Worm (Caenorhabditis elegans) whole organism, L2 larva: ENCODE data around the gene ins-11.

Experiments
- C34F6.9 ChIP-seq: fragments of 150-350 bp; optimal IDR thresholded peaks from 2 replicates; lab custom pipeline; 2014; ENCODE audit warnings: missing biosample characterization, missing genetic modification characterization
- F13H6.1 ChIP-seq: sonication (generic microtip); optimal IDR thresholded peaks from 2 replicates; lab custom pipeline; 2016; ENCODE audit warnings: missing genetic modification characterization, missing compliant biosample characterization
- R02D3.7 ChIP-seq: fragments of 150-350 bp; optimal IDR thresholded peaks from 2 replicates; lab custom pipeline; 2014; ENCODE audit warnings: missing biosample characterization, missing genetic modification characterization
- Y55F3AM.14 ChIP-seq: fragments of 200-800 bp; sonication (Bioruptor generic); optimal IDR thresholded peaks from 2 replicates; lab custom pipeline; 2018; ENCODE audit warnings: mild to moderate bottlenecking, missing genetic modification characterization, missing compliant biosample characterization
- ZK546.5 ChIP-seq: sonication (generic microtip); optimal IDR thresholded peaks from 2 replicates; lab custom pipeline; 2017; ENCODE audit warnings: missing biosample characterization, missing genetic modification characterization
- alr-1 ChIP-seq: fragments of 150-350 bp; optimal IDR thresholded peaks from 2 replicates; lab custom pipeline; 2014; ENCODE audit warnings: missing biosample characterization, missing genetic modification characterization
- aly-2 ChIP-seq: fragments of 150-350 bp; optimal IDR thresholded peaks from 2 replicates; lab custom pipeline; 2014; ENCODE audit warnings: missing biosample characterization, missing genetic modification characterization
- ama-1 ChIP-seq: fragments of 150-350 bp; optimal IDR thresholded peaks from 2 replicates; lab custom pipeline; 2018; ENCODE audit warnings: inconsistent platforms
- blmp-1 ChIP-seq: sonication (generic microtip); optimal IDR thresholded peaks from 2 replicates; lab custom pipeline; 2017; ENCODE audit warnings: missing genetic modification characterization, mild to moderate bottlenecking, missing compliant biosample characterization, antibody characterized with exemption, moderate library complexity; ENCODE audit not compliant: insufficient read depth
- ceh-16 ChIP-seq: fragments of 150-350 bp; optimal IDR thresholded peaks from 2 replicates; lab custom pipeline; 2014; ENCODE audit warnings: missing biosample characterization, missing genetic modification characterization
- ceh-82 ChIP-seq: fragments of 150-350 bp; optimal IDR thresholded peaks from 2 replicates; lab custom pipeline; 2014; ENCODE audit warnings: missing biosample characterization, missing genetic modification characterization
- crh-2 ChIP-seq: sonication (generic microtip); optimal IDR thresholded peaks from 2 replicates; lab custom pipeline; 2017; ENCODE audit warnings: missing biosample characterization, missing genetic modification characterization
- dmd-4 ChIP-seq: sonication (generic microtip); optimal IDR thresholded peaks from 2 replicates; lab custom pipeline; 2017; ENCODE audit warnings: missing biosample characterization, missing genetic modification characterization
- egl-27 ChIP-seq: sonication (generic microtip); optimal IDR thresholded peaks from 3 replicates; lab custom pipeline; 2017; ENCODE audit warnings: missing biosample characterization, missing genetic modification reagents, missing genetic modification characterization
- elt-1 ChIP-seq: fragments of 150-350 bp; optimal IDR thresholded peaks from 2 replicates; lab custom pipeline; 2014; ENCODE audit warnings: missing biosample characterization, missing genetic modification characterization
- elt-3 ChIP-seq: sonication (generic microtip); optimal IDR thresholded peaks from 2 replicates; lab custom pipeline; 2017; ENCODE audit warnings: missing biosample characterization, missing genetic modification characterization
- fos-1 ChIP-seq: fragments of 150-350 bp; optimal IDR thresholded peaks from 2 replicates; lab custom pipeline; 2014; ENCODE audit warnings: missing biosample characterization, missing genetic modification characterization
- lin-11 ChIP-seq: fragments of 150-350 bp; sonication (generic microtip); optimal IDR thresholded peaks from 2 replicates; lab custom pipeline; 2014; ENCODE audit warnings: missing biosample characterization, missing genetic modification characterization, inconsistent platforms, mixed read lengths
- lin-13 ChIP-seq: fragments of 150-350 bp; optimal IDR thresholded peaks from 2 replicates; lab custom pipeline; 2014; ENCODE audit warnings: missing biosample characterization, missing genetic modification reagents, missing genetic modification characterization
- lin-39 ChIP-seq: fragments of 150-350 bp; optimal IDR thresholded peaks from 2 replicates; lab custom pipeline; 2014; ENCODE audit warnings: missing biosample characterization, missing genetic modification reagents, missing genetic modification characterization
- lsy-2 ChIP-seq, 2 experiments: fragments of 150-350 bp in 1 of 2; sonication (generic microtip) in 1 of 2; optimal IDR thresholded peaks; 2 replicates each; lab custom pipeline; 2014 to 2017; ENCODE audit warnings: missing biosample characterization in 2 of 2, missing genetic modification characterization in 2 of 2
- mab-5 ChIP-seq: fragments of 150-350 bp; optimal IDR thresholded peaks from 2 replicates; lab custom pipeline; 2014; ENCODE audit warnings: missing biosample characterization, missing genetic modification characterization
- mbf-1 ChIP-seq: sonication (generic microtip); optimal IDR thresholded peaks from 2 replicates; lab custom pipeline; 2017; ENCODE audit warnings: missing biosample characterization, missing genetic modification characterization
- mdl-1 ChIP-seq, 2 experiments: fragments of 150-350 bp in 1 of 2; sonication (generic microtip) in 1 of 2; optimal IDR thresholded peaks; 2 replicates each; lab custom pipeline; 2017; ENCODE audit warnings: missing biosample characterization in 2 of 2, missing genetic modification characterization in 2 of 2
- nhr-11 ChIP-seq: fragments of 150-350 bp; optimal IDR thresholded peaks from 2 replicates; lab custom pipeline; 2014; ENCODE audit warnings: missing biosample characterization, missing genetic modification characterization
- nhr-12 ChIP-seq: fragments of 150-350 bp; optimal IDR thresholded peaks from 2 replicates; lab custom pipeline; 2014; ENCODE audit warnings: missing biosample characterization, missing genetic modification characterization
- nhr-129 ChIP-seq: fragments of 150-350 bp; optimal IDR thresholded peaks from 2 replicates; lab custom pipeline; 2014; ENCODE audit warnings: missing biosample characterization, missing genetic modification characterization
- nhr-21 ChIP-seq: fragments of 150-350 bp; optimal IDR thresholded peaks from 2 replicates; lab custom pipeline; 2014; ENCODE audit warnings: missing biosample characterization, missing genetic modification characterization
- nhr-23 ChIP-seq: fragments of 150-350 bp; optimal IDR thresholded peaks from 2 replicates; lab custom pipeline; 2014; ENCODE audit warnings: missing biosample characterization, missing genetic modification reagents, missing genetic modification characterization
- nhr-237 ChIP-seq: fragments of 150-350 bp; optimal IDR thresholded peaks from 2 replicates; lab custom pipeline; 2014; ENCODE audit warnings: missing biosample characterization, missing genetic modification characterization
- nhr-25 ChIP-seq: fragments of 150-350 bp; sonication (generic microtip); optimal IDR thresholded peaks from 3 replicates; lab custom pipeline; 2014; ENCODE audit warnings: missing biosample characterization, missing genetic modification characterization
- nhr-6 ChIP-seq: fragments of 150-350 bp; optimal IDR thresholded peaks from 2 replicates; lab custom pipeline; 2014; ENCODE audit warnings: missing biosample characterization, missing genetic modification characterization
- nhr-77 ChIP-seq: fragments of 150-350 bp; optimal IDR thresholded peaks from 2 replicates; lab custom pipeline; 2014; ENCODE audit warnings: missing biosample characterization, missing genetic modification characterization
- peb-1 ChIP-seq: fragments of 150-350 bp; optimal IDR thresholded peaks from 2 replicates; lab custom pipeline; 2014; ENCODE audit warnings: missing biosample characterization, missing genetic modification characterization
- sem-4 ChIP-seq: fragments of 150-350 bp; optimal IDR thresholded peaks from 2 replicates; lab custom pipeline; 2014; ENCODE audit warnings: missing biosample characterization, missing genetic modification reagents, missing genetic modification characterization
- skn-1 ChIP-seq: sonication (generic microtip); optimal IDR thresholded peaks from 2 replicates; lab custom pipeline; 2017; ENCODE audit warnings: missing biosample characterization, missing genetic modification characterization
- sma-3 ChIP-seq: sonication (generic microtip); optimal IDR thresholded peaks from 2 replicates; lab custom pipeline; 2016; ENCODE audit warnings: missing genetic modification reagents, missing genetic modification characterization, missing compliant biosample characterization
- sma-9 ChIP-seq, 2 experiments: fragments of 150-350 bp in 1 of 2; sonication (generic microtip) in 1 of 2; optimal IDR thresholded peaks; 2 replicates each; lab custom pipeline; 2014 to 2016; ENCODE audit warnings: missing genetic modification characterization in 2 of 2, mild to moderate bottlenecking in 1 of 2, missing biosample characterization in 1 of 2, missing compliant biosample characterization in 1 of 2, missing genetic modification reagents in 1 of 2, moderate library complexity in 1 of 2
- snpc-4 ChIP-seq: fragments of 150-350 bp; optimal IDR thresholded peaks from 2 replicates; lab custom pipeline; 2014; ENCODE audit warnings: missing biosample characterization, missing genetic modification characterization
- unc-39 ChIP-seq: fragments of 150-350 bp; optimal IDR thresholded peaks from 2 replicates; lab custom pipeline; 2014; ENCODE audit warnings: missing biosample characterization, missing genetic modification characterization
- unc-55 ChIP-seq: fragments of 150-350 bp; sonication (generic microtip); optimal IDR thresholded peaks from 3 replicates; lab custom pipeline; 2014; ENCODE audit warnings: missing biosample characterization, missing genetic modification reagents, missing genetic modification characterization
- unc-62 ChIP-seq: fragments of 150-350 bp; optimal IDR thresholded peaks from 2 replicates; lab custom pipeline; 2014; ENCODE audit warnings: missing biosample characterization, missing genetic modification reagents, missing genetic modification characterization
- zag-1 ChIP-seq: fragments of 150-350 bp; optimal IDR thresholded peaks from 2 replicates; lab custom pipeline; 2014; ENCODE audit warnings: missing biosample characterization, missing genetic modification characterization
- ztf-1 ChIP-seq: fragments of 200-800 bp; sonication (Bioruptor generic); conservative IDR thresholded peaks from 2 replicates; pipeline ENCODE4 v1.3.6; 2022; ENCODE audit warnings: missing genetic modification characterization, missing compliant biosample characterization
- ztf-11 ChIP-seq: sonication (generic microtip); optimal IDR thresholded peaks from 2 replicates; lab custom pipeline; 2017; ENCODE audit warnings: missing biosample characterization, missing genetic modification characterization
- ztf-4 ChIP-seq: fragments of 150-350 bp; optimal IDR thresholded peaks from 2 replicates; lab custom pipeline; 2014; ENCODE audit warnings: missing biosample characterization, missing genetic modification characterization

The ins-11 gene

DNA sequence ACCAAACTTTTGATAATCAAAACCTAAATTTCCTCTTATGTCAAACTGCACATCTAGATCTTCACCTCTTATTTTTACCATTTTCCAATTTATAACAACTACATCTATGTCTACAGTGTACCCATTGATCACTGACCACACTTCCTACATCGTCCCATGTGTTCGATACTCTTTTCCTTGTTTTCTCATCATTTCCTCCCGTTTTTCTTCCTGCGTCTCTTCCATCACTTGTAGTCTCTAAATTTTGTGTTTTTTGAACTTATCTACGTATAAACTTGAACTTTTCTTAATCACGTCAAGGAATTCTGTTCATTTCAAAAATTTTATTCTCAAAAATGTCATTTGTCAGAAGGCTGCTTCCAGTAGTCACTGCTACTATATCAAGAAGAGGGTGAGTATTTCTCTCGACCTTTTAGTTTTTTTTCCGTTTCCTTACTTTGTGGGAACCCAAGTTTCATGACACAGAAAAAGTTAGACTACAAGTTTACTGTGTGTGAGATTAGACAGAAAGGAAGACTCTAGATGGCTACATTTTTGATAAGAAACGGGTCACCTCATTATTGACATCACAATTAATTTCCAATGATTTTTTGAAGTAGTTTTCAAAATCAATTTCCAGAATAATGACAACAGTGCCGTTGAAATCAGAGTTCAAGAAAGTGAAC lies 15.7 kb downstream of the ins-11 start (continued):
- TF ChIP-seq nhr-12 (tag; lab: Kevin White, UChicago): no peak
- TF ChIP-seq nhr-25 (tag; lab: Kevin White, UChicago): peak; percentile 61

DNA sequence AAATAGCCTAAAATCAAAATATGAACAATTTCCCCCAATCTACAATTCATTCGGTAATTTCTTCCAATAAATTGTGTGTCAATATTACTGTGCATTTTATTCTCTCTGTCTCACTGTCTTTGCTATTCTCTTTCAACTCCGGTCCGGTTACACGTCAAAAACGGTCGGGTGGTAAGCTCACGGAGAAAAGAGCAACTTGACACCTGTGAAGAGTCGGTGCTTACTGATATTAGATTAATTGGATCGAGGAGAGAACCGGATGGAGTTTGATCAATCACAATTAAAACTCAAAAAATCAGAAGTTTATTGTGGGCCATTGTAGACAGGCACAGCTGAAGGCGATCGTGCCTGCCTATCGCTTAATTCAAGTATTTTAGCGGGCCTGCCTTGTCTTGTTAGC lies 18.4 kb downstream of the ins-11 start:
- TF ChIP-seq ceh-82 (no peak), sma-3 (GFP tag; lab: Kevin White, UChicago) (peak; percentile 2), nhr-6 (tag; lab: Kevin White, UChicago) (no peak), nhr-12 (tag; lab: Kevin White, UChicago) (no peak), elt-3 (tag; lab: Kevin White, UChicago) (no peak), ztf-4 (tag; lab: Kevin White, UChicago) (no peak), crh-2 (tag; lab: Kevin White, UChicago) (peak; percentile 10), lin-11 (tag; lab: Kevin White, UChicago) (no peak), ama-1 (lab: Kevin White, UChicago) (peak; percentile 6), R02D3.7 (tag; lab: Kevin White, UChicago) (no peak), unc-55 (GFP tag; lab: Kevin White, UChicago) (no peak), elt-1 (tag; lab: Kevin White, UChicago) (no peak), Y55F3AM.14 (no peak), aly-2 (tag; lab: Kevin White, UChicago) (no peak), nhr-21 (tag; lab: Kevin White, UChicago) (peak; percentile 50), lsy-2 (tag; optimal IDR thresholded peaks at IDR 0.05; lab: Kevin White, UChicago) (no peak), peb-1 (tag; lab: Kevin White, UChicago) (no peak)
- TF ChIP-seq, all 48 proteins: peak for 4

DNA sequence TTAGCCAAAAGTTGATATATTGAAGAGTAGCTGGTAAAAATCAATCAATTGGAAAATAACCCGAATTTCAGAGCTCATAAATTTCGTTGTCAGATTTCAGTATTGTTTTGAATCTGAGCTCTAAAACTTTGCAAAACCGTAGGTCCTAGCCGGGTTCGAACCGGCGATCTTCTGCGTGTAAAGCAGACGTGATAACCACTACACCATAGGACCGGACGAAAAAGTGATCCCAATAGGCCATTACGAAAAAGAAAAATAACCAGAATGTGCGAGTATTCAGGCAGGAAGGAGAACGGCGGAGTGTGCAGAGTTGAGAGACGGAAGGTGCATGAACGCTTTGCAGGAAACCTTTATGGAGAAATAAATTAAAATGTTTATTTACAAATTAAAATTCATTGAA lies 20.5 kb downstream of the ins-11 start:
- TF ChIP-seq nhr-12 (tag; lab: Kevin White, UChicago) (no peak), mab-5 (tag; lab: Kevin White, UChicago) (no peak), zag-1 (tag; lab: Kevin White, UChicago) (no peak), unc-55 (GFP tag; lab: Kevin White, UChicago) (peak; percentile 65), crh-2 (tag; lab: Kevin White, UChicago) (peak; percentile 43), unc-39 (tag; lab: Kevin White, UChicago) (no peak), ztf-1 (GFP tag; lab: Robert Waterston, UW) (no peak), peb-1 (tag; lab: Kevin White, UChicago) (no peak), nhr-11 (tag; lab: Kevin White, UChicago) (no peak), sma-3 (GFP tag; lab: Kevin White, UChicago) (no peak), unc-62 (GFP tag; lab: Kevin White, UChicago) (no peak), ceh-16 (tag; lab: Kevin White, UChicago) (no peak), ztf-11 (no peak), snpc-4 (tag; lab: Kevin White, UChicago) (peak; percentile 33), F13H6.1 (tag; lab: Kevin White, UChicago) (no peak), nhr-6 (tag; lab: Kevin White, UChicago) (no peak), C34F6.9 (peak; percentile 46), R02D3.7 (tag; lab: Kevin White, UChicago) (no peak), nhr-21 (tag; lab: Kevin White, UChicago) (no peak), ama-1 (lab: Kevin White, UChicago) (no peak), sem-4 (tag; lab: Kevin White, UChicago) (no peak), lsy-2 (tag; optimal IDR thresholded peaks at IDR 0.05; lab: Kevin White, UChicago) (no peak), nhr-23 (tag; lab: Kevin White, UChicago) (no peak), Y55F3AM.14 (no peak), ztf-4 (tag; lab: Kevin White, UChicago) (no peak), sma-9 (GFP tag; optimal IDR thresholded peaks at IDR 0.05; lab: Kevin White, UChicago) (peak; percentile 42), sma-9 (tag; optimal IDR thresholded peaks at IDR 0.05; lab: Kevin White, UChicago) (no peak), ceh-82 (no peak), nhr-129 (tag; lab: Kevin White, UChicago) (peak; percentile 71), blmp-1 (tag; lab: Kevin White, UChicago) (no peak), dmd-4 (tag; lab: Kevin White, UChicago) (no peak), mdl-1 (tag; optimal IDR thresholded peaks at IDR 0.05; lab: Kevin White, UChicago) (no peak), mbf-1 (tag; lab: Kevin White, UChicago) (no peak), ZK546.5 (tag; lab: Kevin White, UChicago) (no peak), skn-1 (tag; lab: Kevin White, UChicago) (no peak), egl-27 (tag; lab: Kevin White, UChicago) (no peak), nhr-237 (tag; lab: Kevin White, UChicago) (no peak), elt-3 (tag; lab: Kevin White, UChicago) (no peak), lin-11 (tag; lab: Kevin White, UChicago) (peak; percentile 34), elt-1 (tag; lab: Kevin White, UChicago) (no peak), aly-2 (tag; lab: Kevin White, UChicago) (no peak), nhr-77 (no peak), lin-39 (no peak), fos-1 (peak; percentile 49), alr-1 (tag; lab: Kevin White, UChicago) (no peak), lin-13 (GFP tag; lab: Kevin White, UChicago) (no peak)
